Worm (Caenorhabditis elegans) whole organism, young adult: ENCODE measurements around the gene kel-1.

Source experiments
- C06A6.2 ChIP-seq: fragments of 200-800 bp; sonication (Bioruptor generic); conservative IDR thresholded peaks from 2 replicates; pipeline ENCODE4 v1.3.6; 2022; ENCODE audit warnings: missing genetic modification characterization, missing compliant biosample characterization
- D2030.7 ChIP-seq: fragments of 200-800 bp; sonication (Bioruptor generic); IDR thresholded peaks from 2 replicates; pipeline ENCODE4 v1.3.6; 2022; ENCODE audit warnings: missing genetic modification reagents, missing genetic modification characterization, missing compliant biosample characterization
- F33H1.4 ChIP-seq: fragments of 200-800 bp; sonication (Bioruptor generic); IDR thresholded peaks from 2 replicates; pipeline ENCODE4 v1.3.6; 2022; ENCODE audit warnings: missing genetic modification reagents, missing genetic modification characterization, missing compliant biosample characterization
- F37B4.10 ChIP-seq: fragments of 200-800 bp; sonication (Bioruptor generic); IDR thresholded peaks from 2 replicates; pipeline ENCODE4 v1.3.6; 2022; ENCODE audit warnings: missing genetic modification characterization, missing compliant biosample characterization
- F39B2.1 ChIP-seq: fragments of 200-800 bp; sonication (Bioruptor generic); IDR thresholded peaks from 2 replicates; pipeline ENCODE4 v1.3.6; 2022; ENCODE audit warnings: missing genetic modification reagents, missing genetic modification characterization, missing compliant biosample characterization
- F52B5.7 ChIP-seq: sonication (generic microtip); optimal IDR thresholded peaks from 2 replicates; lab custom pipeline; 2016; ENCODE audit warnings: mild to moderate bottlenecking, missing genetic modification characterization, missing compliant biosample characterization
- F57C9.4 ChIP-seq: sonication (generic microtip); optimal IDR thresholded peaks from 2 replicates; lab custom pipeline; 2017; ENCODE audit warnings: mild to moderate bottlenecking, missing genetic modification characterization, missing compliant biosample characterization
- K11D2.4 ChIP-seq: fragments of 200-800 bp; sonication (Bioruptor generic); IDR thresholded peaks from 2 replicates; pipeline ENCODE4 v1.3.6; 2022; ENCODE audit warnings: missing genetic modification reagents, missing genetic modification characterization, missing compliant biosample characterization
- K12H6.12 ChIP-seq: fragments of 200-800 bp; sonication (Bioruptor generic); optimal IDR thresholded peaks from 2 replicates; lab custom pipeline; 2018; ENCODE audit warnings: mild to moderate bottlenecking, missing genetic modification characterization, missing compliant biosample characterization
- T07F8.4 ChIP-seq: sonication (generic microtip); optimal IDR thresholded peaks from 2 replicates; lab custom pipeline; 2016; ENCODE audit warnings: mild to moderate bottlenecking, missing genetic modification characterization, moderate library complexity, missing compliant biosample characterization
- T26A5.8 ChIP-seq: sonication (generic microtip); optimal IDR thresholded peaks from 2 replicates; lab custom pipeline; 2016; ENCODE audit warnings: missing genetic modification characterization, missing compliant biosample characterization
- Y56A3A.18 ChIP-seq: fragments of 200-800 bp; sonication (Bioruptor generic); IDR thresholded peaks from 2 replicates; pipeline ENCODE4 v1.3.6; 2022; ENCODE audit warnings: missing genetic modification reagents, missing genetic modification characterization, missing compliant biosample characterization
- akir-1 ChIP-seq: fragments of 200-800 bp; sonication (Bioruptor generic); optimal IDR thresholded peaks from 2 replicates; lab custom pipeline; 2018; ENCODE audit warnings: mild to moderate bottlenecking, missing genetic modification characterization, moderate library complexity, missing compliant biosample characterization
- aptf-2 ChIP-seq: fragments of 200-800 bp; sonication (Bioruptor generic); conservative IDR thresholded peaks from 2 replicates; pipeline ENCODE4 v1.3.6; 2022; ENCODE audit warnings: missing genetic modification reagents, missing genetic modification characterization, missing compliant biosample characterization
- attf-3 ChIP-seq: fragments of 200-800 bp; sonication (Bioruptor generic); conservative IDR thresholded peaks from 2 replicates; pipeline ENCODE4 v1.3.6; 2022; ENCODE audit warnings: missing genetic modification reagents, missing genetic modification characterization, missing compliant biosample characterization
- bed-2 ChIP-seq: fragments of 200-800 bp; sonication (Bioruptor generic); IDR thresholded peaks from 2 replicates; pipeline ENCODE4 v1.3.6; 2022; ENCODE audit warnings: missing genetic modification reagents, missing genetic modification characterization, missing compliant biosample characterization
- ceh-27 ChIP-seq: fragments of 200-800 bp; sonication (Bioruptor generic); optimal IDR thresholded peaks from 2 replicates; lab custom pipeline; 2018; ENCODE audit warnings: mild to moderate bottlenecking, missing genetic modification characterization, moderate library complexity, missing compliant biosample characterization
- ceh-79 ChIP-seq: sonication (generic microtip); optimal IDR thresholded peaks from 2 replicates; lab custom pipeline; 2017; ENCODE audit warnings: mild to moderate bottlenecking, missing genetic modification characterization, missing compliant biosample characterization
- ceh-91 ChIP-seq: fragments of 200-800 bp; sonication (Bioruptor generic); IDR thresholded peaks from 2 replicates; pipeline ENCODE4 v1.3.6; 2022; ENCODE audit warnings: missing genetic modification reagents, missing genetic modification characterization, missing compliant biosample characterization
- dpff-1 ChIP-seq: sonication (generic microtip); optimal IDR thresholded peaks from 2 replicates; lab custom pipeline; 2017; ENCODE audit warnings: mild to moderate bottlenecking, missing genetic modification characterization, missing compliant biosample characterization
- dpl-1 ChIP-seq: fragments of 150-350 bp; optimal IDR thresholded peaks from 2 replicates; lab custom pipeline; 2014; ENCODE audit warnings: missing biosample characterization, missing genetic modification reagents, missing genetic modification characterization
- egl-18 ChIP-seq: fragments of 200-800 bp; sonication (Bioruptor generic); IDR thresholded peaks from 2 replicates; pipeline ENCODE4 v1.3.6; 2022; ENCODE audit warnings: missing genetic modification reagents, missing genetic modification characterization, missing compliant biosample characterization
- egrh-3 ChIP-seq: fragments of 200-800 bp; sonication (Bioruptor generic); IDR thresholded peaks from 2 replicates; pipeline ENCODE4 v1.3.6; 2022; ENCODE audit warnings: missing genetic modification reagents, missing genetic modification characterization, missing compliant biosample characterization
- gei-17 ChIP-seq: fragments of 200-800 bp; sonication (Bioruptor generic); optimal IDR thresholded peaks from 2 replicates; lab custom pipeline; 2018; ENCODE audit warnings: mild to moderate bottlenecking, missing genetic modification characterization, missing compliant biosample characterization
- hlh-12 ChIP-seq: sonication (generic microtip); optimal IDR thresholded peaks from 2 replicates; lab custom pipeline; 2016; ENCODE audit warnings: missing genetic modification characterization, missing compliant biosample characterization
- hmg-20 ChIP-seq: fragments of 200-800 bp; sonication (Bioruptor generic); IDR thresholded peaks from 2 replicates; pipeline ENCODE4 v1.3.6; 2022; ENCODE audit warnings: missing genetic modification reagents, missing genetic modification characterization, missing compliant biosample characterization
- let-526 ChIP-seq: fragments of 200-800 bp; sonication (Bioruptor generic); IDR thresholded peaks from 2 replicates; pipeline ENCODE4 v1.3.6; 2022; ENCODE audit warnings: missing genetic modification reagents, missing genetic modification characterization, missing compliant biosample characterization
- madf-10 ChIP-seq: sonication (generic microtip); optimal IDR thresholded peaks from 2 replicates; lab custom pipeline; 2016; ENCODE audit warnings: mild to moderate bottlenecking, missing genetic modification characterization, missing compliant biosample characterization
- madf-6 ChIP-seq: fragments of 200-800 bp; sonication (Bioruptor generic); IDR thresholded peaks from 2 replicates; pipeline ENCODE4 v1.3.6; 2022; ENCODE audit warnings: missing genetic modification reagents, missing genetic modification characterization, missing compliant biosample characterization
- mcd-1 ChIP-seq: fragments of 200-800 bp; sonication (Bioruptor generic); IDR thresholded peaks from 2 replicates; pipeline ENCODE4 v1.3.6; 2022; ENCODE audit warnings: missing genetic modification reagents, missing genetic modification characterization, missing compliant biosample characterization
- mel-28 ChIP-seq: sonication (generic microtip); optimal IDR thresholded peaks from 2 replicates; lab custom pipeline; 2016; ENCODE audit warnings: borderline replicate concordance, mild to moderate bottlenecking, missing genetic modification characterization, missing compliant biosample characterization
- nhr-120 ChIP-seq: fragments of 200-800 bp; sonication (Bioruptor generic); IDR thresholded peaks from 2 replicates; pipeline ENCODE4 v1.3.6; 2022; ENCODE audit warnings: missing genetic modification characterization, missing compliant biosample characterization
- nhr-27 ChIP-seq: fragments of 200-800 bp; sonication (Bioruptor generic); optimal IDR thresholded peaks from 2 replicates; lab custom pipeline; 2018; ENCODE audit warnings: mild to moderate bottlenecking, missing genetic modification characterization, moderate library complexity, missing compliant biosample characterization
- rpc-1 ChIP-seq, 2 experiments: fragments of 150-350 bp in 1 of 2; sonication (generic microtip) in 1 of 2; optimal IDR thresholded peaks; 2 replicates each; lab custom pipeline; 2014 to 2018; ENCODE audit warnings: missing biosample characterization in 1 of 2, missing genetic modification characterization in 1 of 2, missing genetic modification reagents in 1 of 2, missing genotype in 1 of 2
- snpc-4 ChIP-seq, 5 experiments: fragments of 150-350 bp in 1 of 5; sonication (generic microtip) in 4 of 5; optimal IDR thresholded peaks; 2 replicates each; lab custom pipeline; 2014 to 2018; ENCODE audit warnings: missing genetic modification characterization in 5 of 5, missing biosample characterization in 3 of 5, antibody characterized with exemption in 2 of 5, mild to moderate bottlenecking in 2 of 5, missing compliant biosample characterization in 2 of 5, missing genotype in 2 of 5, moderate library complexity in 2 of 5, missing genetic modification reagents in 1 of 5
- tlf-1 ChIP-seq: fragments of 200-800 bp; sonication (Bioruptor generic); optimal IDR thresholded peaks from 2 replicates; lab custom pipeline; 2018; ENCODE audit warnings: mild to moderate bottlenecking, missing genetic modification characterization, missing compliant biosample characterization
- unc-130 ChIP-seq: sonication (generic microtip); optimal IDR thresholded peaks from 2 replicates; lab custom pipeline; 2016; ENCODE audit warnings: missing genetic modification reagents, missing genetic modification characterization, missing compliant biosample characterization
- unc-62 ChIP-seq: fragments of 150-350 bp; optimal IDR thresholded peaks from 2 replicates; lab custom pipeline; 2014; ENCODE audit warnings: missing biosample characterization, missing genetic modification reagents, missing genetic modification characterization
- xnd-1 ChIP-seq: sonication (generic microtip); optimal IDR thresholded peaks from 2 replicates; lab custom pipeline; 2016; ENCODE audit warnings: missing genotype, missing genetic modification reagents, missing genetic modification characterization, missing compliant biosample characterization
- zfh-2 ChIP-seq: fragments of 200-800 bp; sonication (Bioruptor generic); conservative IDR thresholded peaks from 2 replicates; pipeline ENCODE4 v1.3.6; 2022; ENCODE audit warnings: missing genetic modification reagents, missing genetic modification characterization, missing compliant biosample characterization
- ztf-25 ChIP-seq: fragments of 200-800 bp; sonication (Bioruptor generic); IDR thresholded peaks from 2 replicates; pipeline ENCODE4 v1.3.6; 2022; ENCODE audit warnings: missing genetic modification reagents, missing genetic modification characterization, missing compliant biosample characterization
- ztf-28 ChIP-seq: fragments of 200-800 bp; sonication (Bioruptor generic); IDR thresholded peaks from 2 replicates; pipeline ENCODE4 v1.3.6; 2022; ENCODE audit warnings: missing genetic modification reagents, missing genetic modification characterization, missing compliant biosample characterization
- ztf-3 ChIP-seq: fragments of 200-800 bp; sonication (Bioruptor generic); optimal IDR thresholded peaks from 2 replicates; lab custom pipeline; 2018; ENCODE audit warnings: mild to moderate bottlenecking, missing genetic modification characterization, missing compliant biosample characterization
- ztf-6 ChIP-seq: fragments of 200-800 bp; sonication (Bioruptor generic); IDR thresholded peaks from 2 replicates; pipeline ENCODE4 v1.3.6; 2022; ENCODE audit warnings: missing genetic modification reagents, missing genetic modification characterization, missing compliant biosample characterization

kel-1 gene

ce11 chrII:11721604-11722003 is 32.9 kb downstream of the kel-1 start (continued):
- TF ChIP-seq mcd-1 (GFP tag; lab: Robert Waterston, UW), result 0 out of 2 replicates have a peak, but pooled peaks have one; percentile 16

ce11 chrII:11722164-11722563 is 33.4 kb downstream of the kel-1 start:
- no peak for TF ChIP-seq let-526 (GFP tag; lab: Robert Waterston, UW)
- TF ChIP-seq hlh-12, result no peak
- TF ChIP-seq aptf-2 (GFP tag; lab: Robert Waterston, UW), result no peak
- no peak for TF ChIP-seq unc-130
- no peak for TF ChIP-seq ztf-25 (GFP tag; lab: Robert Waterston, UW)
- no peak for TF ChIP-seq T26A5.8 (tag; lab: Kevin White, UChicago)
- no peak for TF ChIP-seq K12H6.12 (tag; lab: Kevin White, UChicago)
- no peak for TF ChIP-seq F52B5.7 (tag; lab: Kevin White, UChicago)
- TF ChIP-seq F57C9.4, result no peak
- no peak for TF ChIP-seq Y56A3A.18 (GFP tag; lab: Robert Waterston, UW)
- TF ChIP-seq rpc-1 (optimal IDR thresholded peaks at IDR 0.05; lab: Kevin White, UChicago), result no peak
- TF ChIP-seq rpc-1 (tag; optimal IDR thresholded peaks at IDR 0.05; lab: Kevin White, UChicago), result no peak
- no peak for TF ChIP-seq ceh-79 (tag; lab: Kevin White, UChicago)
- no peak for TF ChIP-seq K11D2.4
- no peak for TF ChIP-seq mel-28 (tag; lab: Kevin White, UChicago)
- no peak for TF ChIP-seq hmg-20
- TF ChIP-seq T07F8.4 (tag; lab: Kevin White, UChicago), result no peak
- no peak for TF ChIP-seq ztf-3 (GFP tag; lab: Kevin White, UChicago)

- TF ChIP-seq F37B4.10 (GFP tag; lab: Robert Waterston, UW), result no peak
- TF ChIP-seq ztf-6 (GFP tag; lab: Robert Waterston, UW), result no peak
- TF ChIP-seq D2030.7 (GFP tag; lab: Robert Waterston, UW), result no peak
- TF ChIP-seq T07F8.4 (tag; lab: Kevin White, UChicago), result no peak
- no peak for TF ChIP-seq nhr-27
- no peak for TF ChIP-seq ztf-28 (GFP tag; lab: Robert Waterston, UW)
- TF ChIP-seq F52B5.7 (tag; lab: Kevin White, UChicago), result no peak
- TF ChIP-seq madf-10 (tag; lab: Kevin White, UChicago), result no peak
- TF ChIP-seq dpff-1 (tag; lab: Kevin White, UChicago), result no peak
- TF ChIP-seq bed-2 (GFP tag; lab: Robert Waterston, UW), result no peak
- no peak for TF ChIP-seq unc-130
- TF ChIP-seq egrh-3 (GFP tag; lab: Robert Waterston, UW), result no peak
- no peak for TF ChIP-seq tlf-1 (GFP tag; lab: Kevin White, UChicago)
- no peak for TF ChIP-seq madf-6 (GFP tag; lab: Robert Waterston, UW)
- TF ChIP-seq let-526 (GFP tag; lab: Robert Waterston, UW), result no peak
- no peak for TF ChIP-seq akir-1 (GFP tag; lab: Kevin White, UChicago)
- no peak for TF ChIP-seq attf-3
- TF ChIP-seq dpl-1 (GFP tag; lab: Kevin White, UChicago), result no peak
- TF ChIP-seq C06A6.2 (GFP tag; lab: Robert Waterston, UW), result no peak
- no peak for TF ChIP-seq ceh-79 (tag; lab: Kevin White, UChicago)
Measured at ce11 chrII:11723904-11724303, 35.2 kb downstream of the kel-1 start, which contains the start of gene ldh-1. Gene ldh-1 (plus strand): TSS chrII:11724204.

ce11 chrII:11724362-11724761 is 35.6 kb downstream of the kel-1 start:
- TF ChIP-seq F39B2.1 (GFP tag; lab: Robert Waterston, UW) (no peak), F33H1.4 (GFP tag; lab: Robert Waterston, UW) (no peak), ceh-91 (GFP tag; lab: Robert Waterston, UW) (no peak), egl-18 (no peak), K12H6.12 (tag; lab: Kevin White, UChicago) (peak; percentile 26), tlf-1 (GFP tag; lab: Kevin White, UChicago) (no peak), snpc-4 (GFP tag; optimal IDR thresholded peaks at IDR 0.05; lab: Kevin White, UChicago) (no peak), snpc-4 (tag; optimal IDR thresholded peaks at IDR 0.05; lab: Kevin White, UChicago) (peak in 1 of 4 experiments; percentile 5), unc-62 (GFP tag; lab: Kevin White, UChicago) (no peak), ceh-79 (tag; lab: Kevin White, UChicago) (no peak), zfh-2 (GFP tag; lab: Robert Waterston, UW) (0 out of 2 replicates have a peak, but pooled peaks have one; percentile 40), nhr-120 (GFP tag; lab: Robert Waterston, UW) (no peak), unc-130 (no peak), gei-17 (GFP tag; lab: Kevin White, UChicago) (no peak), F57C9.4 (no peak), ceh-27 (GFP tag; lab: Kevin White, UChicago) (no peak), xnd-1 (tag; lab: Kevin White, UChicago) (no peak)
